Worm (Caenorhabditis elegans): ENCODE measurements around the gene T07E3.4.

Gene T07E3.4

DNA sequence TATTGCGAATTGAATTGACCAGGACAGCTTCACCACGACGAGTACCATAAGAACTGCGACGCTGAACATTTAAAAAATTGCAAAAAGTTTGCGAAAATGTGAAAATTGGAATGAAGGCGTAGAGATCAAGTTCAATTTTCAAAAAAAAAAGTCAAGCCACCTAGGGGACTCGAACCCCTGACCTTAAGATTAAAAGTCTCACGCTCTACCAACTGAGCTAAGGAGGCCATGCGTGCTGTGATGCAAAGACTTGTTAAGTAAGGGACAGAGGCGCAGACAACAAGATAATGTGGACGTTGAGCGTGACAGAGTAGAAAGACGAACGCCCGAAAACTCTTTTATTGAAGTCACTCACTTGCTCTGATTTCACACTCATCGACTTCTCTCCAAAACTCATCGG is 10.2 kb upstream of the T07E3.4 start (continued):
- TF ChIP-seq bed-2 (GFP tag; IDR thresholded peaks at IDR 0.05): no peak
- no peak for TF ChIP-seq ama-1 (optimal IDR thresholded peaks at IDR 0.05)
- peak in 1 of 2 experiments; percentile 89 for TF ChIP-seq ama-1 (GFP tag; optimal IDR thresholded peaks at IDR 0.05)
- no peak; the same call in 1 of the 2 replicates for TF ChIP-seq dox-1 (GFP tag; IDR thresholded peaks at IDR 0.05)
- no peak for TF ChIP-seq ceh-27 (GFP tag; optimal IDR thresholded peaks at IDR 0.05)
- no peak for TF ChIP-seq dpl-1 (GFP tag; optimal IDR thresholded peaks at IDR 0.05)
- TF ChIP-seq unc-130 (GFP tag; optimal IDR thresholded peaks at IDR 0.05): peak; percentile 75
- peak; percentile 40 for TF ChIP-seq nhr-27 (tag; optimal IDR thresholded peaks at IDR 0.05)
- TF ChIP-seq ccch-3 (GFP tag; optimal IDR thresholded peaks at IDR 0.05): no peak
- TF ChIP-seq snpc-3.4 (tag; optimal IDR thresholded peaks at IDR 0.05): peak; percentile 81
- TF ChIP-seq F57C9.4 (tag; optimal IDR thresholded peaks at IDR 0.05): no peak
- no peak for TF ChIP-seq F10E7.11 (tag; optimal IDR thresholded peaks at IDR 0.05)
- no peak for TF ChIP-seq ets-4 (GFP tag; optimal IDR thresholded peaks at IDR 0.05)
- no peak for TF ChIP-seq zfh-2 (GFP tag; conservative IDR thresholded peaks at IDR 0.05)
- peak in 1 of 3 experiments; percentile 60 for TF ChIP-seq lin-35 (GFP tag; optimal IDR thresholded peaks at IDR 0.05)
- peak; percentile 37; the same call in 1 of the 2 replicates for TF ChIP-seq F33H1.4 (GFP tag; IDR thresholded peaks at IDR 0.05)
- TF ChIP-seq efl-1 (GFP tag; optimal IDR thresholded peaks at IDR 0.05): peak; percentile 30
- peak; percentile 38; the same call in 1 of the 2 replicates for TF ChIP-seq lir-1 (GFP tag; conservative IDR thresholded peaks at IDR 0.05)
- peak; percentile 32; the same call in 1 of the 2 replicates for TF ChIP-seq egrh-3 (GFP tag; IDR thresholded peaks at IDR 0.05)
- TF ChIP-seq him-1 (tag; optimal IDR thresholded peaks at IDR 0.05): peak; percentile 43
- peak; percentile 54 for TF ChIP-seq snpc-1.3 (tag; optimal IDR thresholded peaks at IDR 0.05; ENCODE audit: insufficient read depth)
- TF ChIP-seq ekl-4 (GFP tag; IDR thresholded peaks at IDR 0.05): peak; percentile 64
- peak; percentile 85 for TF ChIP-seq pbrm-1 (GFP tag; IDR thresholded peaks at IDR 0.05)
- TF ChIP-seq attf-6 (GFP tag; IDR thresholded peaks at IDR 0.05): no peak
- TF ChIP-seq ztf-25 (GFP tag; IDR thresholded peaks at IDR 0.05): peak; percentile 93
- TF ChIP-seq pha-4 (tag; optimal IDR thresholded peaks at IDR 0.05): no peak
- TF ChIP-seq ceh-79 (tag; optimal IDR thresholded peaks at IDR 0.05): no peak
- peak; percentile 73 for TF ChIP-seq ztf-28 (GFP tag; IDR thresholded peaks at IDR 0.05)
- peak; percentile 64; the same call in 1 of the 2 replicates for TF ChIP-seq hsf-1 (GFP tag; IDR thresholded peaks at IDR 0.05)
- TF ChIP-seq sea-2 (GFP tag; IDR thresholded peaks at IDR 0.05): no peak
- TF ChIP-seq F22D6.2 (tag; optimal IDR thresholded peaks at IDR 0.05): no peak
- no peak for TF ChIP-seq ztf-6 (GFP tag; IDR thresholded peaks at IDR 0.05)
- TF ChIP-seq ceh-40 (GFP tag; IDR thresholded peaks at IDR 0.05): 0 out of 2 replicates have a peak, but pooled peaks have one; percentile 62
- no peak for TF ChIP-seq hlh-26 (GFP tag; conservative IDR thresholded peaks at IDR 0.05)
- TF ChIP-seq Y53G8AR.9 (GFP tag; conservative IDR thresholded peaks at IDR 0.05): peak; percentile 62; the same call in 1 of the 2 replicates
- TF ChIP-seq F49E8.2 (tag; optimal IDR thresholded peaks at IDR 0.05; ENCODE audit: insufficient read depth): peak; percentile 76
- peak; percentile 21 for TF ChIP-seq lin-40 (tag; optimal IDR thresholded peaks at IDR 0.05)
- peak; percentile 53 for TF ChIP-seq K12H6.12 (tag; optimal IDR thresholded peaks at IDR 0.05)
- peak; percentile 46 for TF ChIP-seq tlf-1 (GFP tag; optimal IDR thresholded peaks at IDR 0.05)
- TF ChIP-seq lin-26 (GFP tag; IDR thresholded peaks at IDR 0.05): peak; percentile 96
- peak; percentile 6 to 38 for TF ChIP-seq let-607 (tag; optimal IDR thresholded peaks at IDR 0.05)
- TF ChIP-seq madf-8 (GFP tag; conservative IDR thresholded peaks at IDR 0.05): 0 out of 2 replicates have a peak, but pooled peaks have one; percentile 18
- TF ChIP-seq rec-8 (tag; optimal IDR thresholded peaks at IDR 0.05): peak; percentile 36 to 83
- peak; percentile 71; the same call in 1 of the 2 replicates for TF ChIP-seq let-526 (GFP tag; IDR thresholded peaks at IDR 0.05)
- TF ChIP-seq attf-3 (GFP tag; conservative IDR thresholded peaks at IDR 0.05): peak; percentile 64
- 0 out of 2 replicates have a peak, but pooled peaks have one; percentile 30 for TF ChIP-seq aptf-2 (GFP tag; conservative IDR thresholded peaks at IDR 0.05)
- TF ChIP-seq F37B4.10 (GFP tag; IDR thresholded peaks at IDR 0.05): 0 out of 2 replicates have a peak, but pooled peaks have one; percentile 62
- TF ChIP-seq ztf-26 (tag; optimal IDR thresholded peaks at IDR 0.05): peak; percentile 41
